Worm (Caenorhabditis elegans): ENCODE results near the gene fbxc-43.

fbxc-43 gene

DNA sequence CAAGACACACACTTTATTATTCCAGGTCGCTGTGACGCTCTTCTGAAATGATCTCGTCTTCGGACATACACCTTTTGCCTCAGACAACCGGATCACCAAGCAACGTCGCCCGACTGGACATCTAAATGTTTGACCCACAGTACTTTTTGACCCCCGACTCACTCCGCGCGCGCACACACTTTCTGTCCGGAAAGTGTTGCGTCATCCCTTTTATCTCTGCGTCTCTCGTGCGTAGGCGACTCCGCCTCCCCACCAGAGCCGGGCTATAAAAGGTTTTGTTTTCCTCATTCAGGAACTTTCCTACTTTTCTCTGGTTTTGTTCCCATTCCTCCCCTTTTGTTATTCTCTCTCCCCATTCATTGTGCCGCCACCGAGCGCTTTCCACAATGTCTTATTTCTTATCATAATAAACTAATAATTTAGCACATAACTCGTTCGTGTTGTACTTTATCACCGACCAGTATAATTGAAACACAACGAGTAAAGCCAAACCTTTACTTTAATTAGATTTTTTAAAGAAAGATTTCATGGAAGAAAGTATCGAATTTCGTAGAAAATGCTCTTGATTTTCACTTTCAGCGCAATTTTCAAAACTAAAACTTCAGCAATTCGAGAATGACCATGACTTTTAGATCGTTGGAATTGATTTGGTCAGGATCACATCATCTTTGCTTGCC, 26.6 kb downstream of the fbxc-43 start, which contains the start of gene F31D5.6:
F31D5.6 (plus strand) TSS at position 627 of the 677 bp plus-strand sequence.
- TF ChIP-seq nfya-1 (tag; optimal IDR thresholded peaks at IDR 0.05; ENCODE audit: insufficient read depth) (no peak), unc-62 (GFP tag; optimal IDR thresholded peaks at IDR 0.05) (no peak), lin-39 (tag; optimal IDR thresholded peaks at IDR 0.05) (no peak), ama-1 (optimal IDR thresholded peaks at IDR 0.05) (no peak), egl-5 (tag; optimal IDR thresholded peaks at IDR 0.05) (no peak), fos-1 (tag; optimal IDR thresholded peaks at IDR 0.05) (no peak), tbx-2 (tag; optimal IDR thresholded peaks at IDR 0.05) (no peak), skn-1 (tag; optimal IDR thresholded peaks at IDR 0.05) (no peak), R02D3.7 (tag; optimal IDR thresholded peaks at IDR 0.05) (no peak), nhr-67 (tag; optimal IDR thresholded peaks at IDR 0.05) (no peak), ztf-4 (tag; optimal IDR thresholded peaks at IDR 0.05) (no peak), hmg-11 (tag; optimal IDR thresholded peaks at IDR 0.05) (no peak), nhr-23 (tag; optimal IDR thresholded peaks at IDR 0.05) (no peak), zag-1 (tag; optimal IDR thresholded peaks at IDR 0.05) (no peak)

DNA sequence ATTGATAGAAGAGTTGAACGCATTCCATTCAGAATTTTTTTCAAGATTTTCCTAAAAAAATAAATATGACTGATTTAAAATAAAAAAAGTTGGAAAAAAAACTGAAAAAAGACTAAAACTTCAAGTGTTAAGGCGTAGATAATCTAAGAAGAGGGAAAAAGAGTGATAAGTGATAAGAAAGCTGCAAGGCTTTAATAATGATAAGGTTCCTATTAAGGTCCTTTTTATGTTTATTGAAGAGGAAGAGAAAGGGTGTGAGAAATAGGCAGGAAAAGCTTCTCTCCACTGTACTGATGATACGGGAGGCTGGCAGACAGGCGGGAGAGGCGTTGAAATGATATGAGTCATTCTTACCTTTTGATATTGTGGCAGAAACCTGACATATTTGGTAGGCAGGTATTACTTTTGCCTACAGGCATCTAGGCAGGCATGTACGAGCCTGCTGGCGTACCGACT, 32.0 kb downstream of the fbxc-43 start, which contains the start of gene mth-1:
mth-1 (minus strand) TSS at position 51 of the 456 bp plus-strand sequence.
- TF ChIP-seq pqm-1 (tag; optimal IDR thresholded peaks at IDR 0.05), result peak; percentile 39
- TF ChIP-seq mdl-1 (tag; optimal IDR thresholded peaks at IDR 0.05), result no peak
- peak; percentile 85 for TF ChIP-seq elt-2 (tag; optimal IDR thresholded peaks at IDR 0.05)
- no peak for TF ChIP-seq nhr-12 (tag; optimal IDR thresholded peaks at IDR 0.05)

DNA sequence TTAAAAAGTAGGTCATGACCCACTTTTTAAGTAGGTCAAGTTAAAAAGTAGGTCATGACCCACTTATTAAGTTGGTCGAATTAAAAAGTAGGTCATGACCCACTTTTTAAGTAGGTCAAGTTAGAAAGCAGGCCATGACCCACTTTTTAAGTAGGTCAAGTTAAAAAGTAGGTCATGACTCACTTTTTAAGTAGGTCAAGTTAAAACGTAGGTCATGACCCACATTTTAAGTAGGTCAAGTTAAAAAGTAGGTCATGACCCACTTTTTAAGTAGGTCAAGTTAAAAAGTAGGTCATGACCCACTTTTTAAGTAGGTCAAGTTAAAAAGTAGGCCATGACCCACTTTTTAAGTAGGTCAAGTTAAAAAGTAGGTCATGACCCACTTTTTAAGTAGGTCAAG, 33.2 kb downstream of the fbxc-43 start:
- TF ChIP-seq nhr-23 (tag; optimal IDR thresholded peaks at IDR 0.05), result peak; percentile 51

DNA sequence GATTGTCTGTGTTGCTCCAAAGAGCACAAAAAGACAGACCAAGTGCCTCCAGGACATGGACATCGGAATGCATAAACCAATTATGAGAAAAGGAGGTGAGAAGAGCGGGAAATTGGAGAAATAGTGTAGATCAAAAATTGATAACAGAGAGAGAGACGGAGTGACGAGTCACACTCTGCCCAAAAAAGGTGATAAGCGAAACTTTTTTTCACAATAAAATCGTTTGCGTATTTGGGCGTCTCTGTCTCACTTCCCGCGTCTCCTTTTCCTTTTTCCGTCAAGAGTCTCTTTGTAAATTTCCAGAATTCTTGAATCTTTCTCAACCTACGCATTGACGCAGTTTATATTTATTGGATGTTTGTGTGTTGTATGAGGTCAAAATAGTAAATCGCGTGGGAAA, 41.7 kb downstream of the fbxc-43 start, which contains the start of gene mth-2:
mth-2 (minus strand) TSS at position 188 of the 400 bp plus-strand sequence.
- TF ChIP-seq pqm-1 (tag; optimal IDR thresholded peaks at IDR 0.05), result peak; percentile 78
- peak; percentile 28 for TF ChIP-seq jun-1 (tag; optimal IDR thresholded peaks at IDR 0.05)
- peak; percentile 14 for TF ChIP-seq ceh-28 (tag; optimal IDR thresholded peaks at IDR 0.05)
- TF ChIP-seq unc-39 (tag; optimal IDR thresholded peaks at IDR 0.05), result no peak
- TF ChIP-seq nhr-28 (tag; optimal IDR thresholded peaks at IDR 0.05), result no peak
- peak; percentile 95 for TF ChIP-seq elt-2 (tag; optimal IDR thresholded peaks at IDR 0.05)
- TF ChIP-seq fos-1 (tag; optimal IDR thresholded peaks at IDR 0.05), result no peak
- no peak for TF ChIP-seq fkh-2 (tag; optimal IDR thresholded peaks at IDR 0.05)
- no peak for TF ChIP-seq pha-4 (tag; optimal IDR thresholded peaks at IDR 0.05)
- no peak for TF ChIP-seq daf-12 (tag; optimal IDR thresholded peaks at IDR 0.05)

DNA sequence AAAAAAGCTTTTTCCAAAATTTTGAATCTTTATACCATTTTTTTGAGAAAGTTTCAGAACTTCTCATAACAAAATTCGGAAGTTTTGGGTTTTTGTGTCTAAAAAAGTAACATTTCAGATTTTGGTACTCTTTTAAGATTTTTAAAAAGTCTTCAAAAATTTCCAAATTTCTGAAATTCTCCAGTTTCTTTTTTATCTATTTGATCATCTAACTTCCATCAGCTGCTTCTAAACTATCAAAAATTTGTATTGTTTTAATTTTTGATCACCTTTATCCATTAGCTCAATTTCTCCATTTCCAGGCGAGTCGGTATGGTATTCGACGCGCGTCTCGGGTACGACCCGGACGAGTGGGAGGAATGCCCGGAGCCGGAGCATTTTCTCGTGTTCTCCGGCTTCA, 49.4 kb downstream of the fbxc-43 start, which contains the start of gene cpna-1:
cpna-1 (plus strand) TSS at position 301 of the 400 bp plus-strand sequence.
- TF ChIP-seq nhr-43 (tag; optimal IDR thresholded peaks at IDR 0.05; ENCODE audit: poor library complexity, severe bottlenecking), result no peak
- no peak for TF ChIP-seq nhr-237 (tag; optimal IDR thresholded peaks at IDR 0.05)
- no peak for TF ChIP-seq nhr-11 (tag; optimal IDR thresholded peaks at IDR 0.05)
- no peak for TF ChIP-seq elt-3 (tag; optimal IDR thresholded peaks at IDR 0.05)
- no peak for TF ChIP-seq jun-1 (tag; optimal IDR thresholded peaks at IDR 0.05)
- TF ChIP-seq ceh-82 (tag; optimal IDR thresholded peaks at IDR 0.05), result no peak
- no peak for TF ChIP-seq aly-2 (tag; optimal IDR thresholded peaks at IDR 0.05)
- no peak for TF ChIP-seq egl-27 (tag; optimal IDR thresholded peaks at IDR 0.05)
